Fruit fly (Drosophila melanogaster): ENCODE results near the gene gukh.

dm6 chr3R:18993159-18993558 lies 9.3 kb downstream of the gukh start:
- no peak for TF ChIP-seq CG34367 (tag; optimal IDR thresholded peaks at IDR 0.05)
- TF ChIP-seq Pif1A (GFP tag; optimal IDR thresholded peaks at IDR 0.05) = no peak
- no peak for TF ChIP-seq Snoo (tag; optimal IDR thresholded peaks at IDR 0.05)
- no peak for TF ChIP-seq CG14655 (GFP tag; optimal IDR thresholded peaks at IDR 0.05)
- TF ChIP-seq CG9948 (tag; optimal IDR thresholded peaks at IDR 0.05) = no peak
- no peak for TF ChIP-seq CG32121 (GFP tag; IDR thresholded peaks at IDR 0.05)
- no peak for TF ChIP-seq CG13204 (GFP tag; optimal IDR thresholded peaks at IDR 0.05)
- TF ChIP-seq gl (tag; optimal IDR thresholded peaks at IDR 0.05) = no peak
- TF ChIP-seq CG15710 (tag; optimal IDR thresholded peaks at IDR 0.05) = no peak
- no peak for TF ChIP-seq CG17806 (tag; optimal IDR thresholded peaks at IDR 0.05)
